Fruit fly (Drosophila melanogaster) whole organism, wandering third instar larva: Measurements from ENCODE around the gene uif.

Experiments
- Hr78 ChIP-seq: fragments of >200 bp; optimal IDR thresholded peaks from 2 replicates; lab custom pipeline; 2017; ENCODE audit warnings: missing biosample characterization, missing genetic modification characterization
- Hr83 ChIP-seq: fragments of 200-300 bp; sonication (Bioruptor generic); optimal IDR thresholded peaks from 2 replicates; lab custom pipeline; 2016; ENCODE audit warnings: missing biosample characterization, mild to moderate bottlenecking, missing genetic modification characterization, moderate library complexity; ENCODE audit not compliant: poor library complexity, severe bottlenecking
- brk ChIP-seq: fragments of 200-800 bp; sonication (Bioruptor generic); optimal IDR thresholded peaks from 2 replicates; lab custom pipeline; 2016; ENCODE audit warnings: missing biosample characterization, mild to moderate bottlenecking, missing genetic modification characterization
- psq ChIP-seq: fragments of 200-800 bp; sonication (Bioruptor generic); optimal IDR thresholded peaks from 3 replicates; lab custom pipeline; 2017; ENCODE audit warnings: missing biosample characterization, mild to moderate bottlenecking, missing genetic modification characterization, moderate library complexity
- tai ChIP-seq: sonication (Bioruptor generic); optimal IDR thresholded peaks from 2 replicates; lab custom pipeline; 2016; ENCODE audit warnings: missing biosample characterization, missing genetic modification characterization

dm6 chr2L:7042150-7042811, 32.1 kb upstream of the uif start:
- peak; percentile 13 for TF ChIP-seq tai (GFP tag; lab: Kevin White, UChicago)
- peak; percentile 54 for TF ChIP-seq brk (GFP tag; lab: Kevin White, UChicago)
- no peak for TF ChIP-seq Hr78
- peak; percentile 40 for TF ChIP-seq psq (GFP tag; lab: Kevin White, UChicago)
- peak; percentile 87 for TF ChIP-seq Hr83 (GFP tag; lab: Kevin White, UChicago)
